Worm (Caenorhabditis elegans): ENCODE measurements around the gene F14H3.4.

DNA sequence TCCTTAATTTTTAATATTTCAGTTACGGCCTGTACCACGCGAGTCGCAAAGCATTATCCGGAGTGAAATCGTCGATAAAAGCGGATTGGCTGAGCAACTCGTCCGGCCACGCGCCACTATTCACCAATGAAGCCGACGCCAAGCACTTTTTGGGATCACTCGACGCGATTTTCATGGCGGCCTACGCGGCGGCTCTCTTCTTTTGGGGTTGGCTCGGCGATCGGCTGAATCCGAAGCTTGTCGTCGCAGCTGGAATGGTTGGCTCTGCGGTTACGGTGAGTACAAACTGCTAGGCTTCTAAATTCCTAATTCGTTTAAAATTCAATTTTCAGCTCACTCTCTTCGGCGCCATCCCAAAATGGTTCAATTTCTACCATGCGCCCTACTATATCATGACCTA is 30.0 kb downstream of the F14H3.4 start:
- no peak for TF ChIP-seq ztf-11 (tag; optimal IDR thresholded peaks at IDR 0.05)
- no peak for TF ChIP-seq lin-39 (tag; optimal IDR thresholded peaks at IDR 0.05)
- TF ChIP-seq unc-55 (GFP tag; optimal IDR thresholded peaks at IDR 0.05) = no peak
- TF ChIP-seq nhr-23 (tag; optimal IDR thresholded peaks at IDR 0.05) = no peak
- no peak for TF ChIP-seq nhr-11 (tag; optimal IDR thresholded peaks at IDR 0.05)
- TF ChIP-seq nhr-25 (tag; optimal IDR thresholded peaks at IDR 0.05) = no peak
- no peak for TF ChIP-seq unc-39 (tag; optimal IDR thresholded peaks at IDR 0.05)
- no peak for TF ChIP-seq crh-2 (tag; optimal IDR thresholded peaks at IDR 0.05)
- no peak for TF ChIP-seq ceh-82 (tag; optimal IDR thresholded peaks at IDR 0.05)
- no peak for TF ChIP-seq blmp-1 (tag; optimal IDR thresholded peaks at IDR 0.05; ENCODE audit: insufficient read depth)
- TF ChIP-seq ama-1 (optimal IDR thresholded peaks at IDR 0.05) = no peak
- no peak for TF ChIP-seq nhr-12 (tag; optimal IDR thresholded peaks at IDR 0.05)
